Fruit fly (Drosophila melanogaster) whole organism, embryonic: ENCODE measurements around the gene Cyp12a5.

Source experiments
- BEAF-32 ChIP-seq: fragments of 200-800 bp; sonication (Bioruptor generic); optimal IDR thresholded peaks from 3 replicates; lab custom pipeline; 2017; ENCODE audit warnings: missing biosample characterization, missing genetic modification characterization, mild to moderate bottlenecking, moderate library complexity, missing genetic modification reagents
- C15 ChIP-seq: fragments of 200-800 bp; sonication (Bioruptor generic); IDR thresholded peaks from 3 replicates; pipeline ENCODE4 v1.3.6; 2022; ENCODE audit warnings: missing biosample characterization, missing genetic modification characterization
- CG10209 ChIP-seq: fragments of 200-800 bp; sonication (Bioruptor generic); optimal IDR thresholded peaks from 3 replicates; lab custom pipeline; 2017; ENCODE audit warnings: missing biosample characterization, mild to moderate bottlenecking, missing genetic modification characterization, missing genetic modification reagents
- CG10431 ChIP-seq: fragments of 200-800 bp; sonication (Bioruptor generic); optimal IDR thresholded peaks from 3 replicates; lab custom pipeline; 2018; ENCODE audit warnings: missing biosample characterization, mild to moderate bottlenecking, missing genetic modification characterization
- CG10543 ChIP-seq: fragments of 200-800 bp; sonication (Bioruptor generic); optimal IDR thresholded peaks from 3 replicates; lab custom pipeline; 2017; ENCODE audit warnings: missing biosample characterization, mild to moderate bottlenecking, missing genetic modification characterization, moderate library complexity
- CG11504 ChIP-seq: fragments of 200-800 bp; sonication (Bioruptor generic); optimal IDR thresholded peaks from 3 replicates; lab custom pipeline; 2019; ENCODE audit warnings: missing biosample characterization, mild to moderate bottlenecking, missing genetic modification characterization, moderate library complexity
- CG1647 ChIP-seq: fragments of 200-800 bp; sonication (Bioruptor generic); optimal IDR thresholded peaks from 3 replicates; lab custom pipeline; 2016; ENCODE audit warnings: missing biosample characterization, missing genetic modification characterization
- CG16863 ChIP-seq: fragments of 200-800 bp; sonication (Bioruptor generic); optimal IDR thresholded peaks from 3 replicates; lab custom pipeline; 2016; ENCODE audit warnings: missing biosample characterization, missing genetic modification characterization
- CG17361 ChIP-seq: fragments of 200-800 bp; sonication (Bioruptor generic); IDR thresholded peaks from 3 replicates; pipeline ENCODE4 v1.3.6; 2022; ENCODE audit warnings: missing biosample characterization, missing genetic modification characterization
- CG18262 ChIP-seq: fragments of 200-800 bp; optimal IDR thresholded peaks from 3 replicates; lab custom pipeline; 2019; ENCODE audit warnings: missing biosample characterization, mild to moderate bottlenecking, missing genetic modification characterization, moderate library complexity
- CG1832 ChIP-seq: fragments of 200-800 bp; sonication (Bioruptor generic); optimal IDR thresholded peaks from 2 replicates; lab custom pipeline; 2017; ENCODE audit warnings: missing biosample characterization, mild to moderate bottlenecking, missing genetic modification characterization, inconsistent platforms
- CG18619 ChIP-seq: fragments of 200-800 bp; sonication (Bioruptor generic); optimal IDR thresholded peaks from 3 replicates; lab custom pipeline; 2017; ENCODE audit warnings: missing biosample characterization, mild to moderate bottlenecking, missing genetic modification characterization
- CG2116 ChIP-seq: fragments of 200-800 bp; sonication (Bioruptor generic); optimal IDR thresholded peaks from 3 replicates; lab custom pipeline; 2018; ENCODE audit warnings: missing biosample characterization, mild to moderate bottlenecking, missing genetic modification characterization
- CG31365 ChIP-seq: fragments of 200-800 bp; sonication (Bioruptor generic); optimal IDR thresholded peaks from 2 replicates; lab custom pipeline; 2018; ENCODE audit warnings: missing biosample characterization, mild to moderate bottlenecking, missing genetic modification characterization
- CG3281 ChIP-seq: fragments of 200-800 bp; sonication (Bioruptor generic); optimal IDR thresholded peaks from 3 replicates; lab custom pipeline; 2017; ENCODE audit warnings: missing biosample characterization, mild to moderate bottlenecking, missing genetic modification characterization
- CG3838 ChIP-seq: fragments of 200-800 bp; sonication (Bioruptor generic); optimal IDR thresholded peaks from 3 replicates; lab custom pipeline; 2016; ENCODE audit warnings: missing biosample characterization, missing genetic modification characterization
- CG42726 ChIP-seq: fragments of 200-800 bp; sonication (Bioruptor generic); IDR thresholded peaks from 2 replicates; pipeline ENCODE4 v1.3.6; 2022; ENCODE audit warnings: missing biosample characterization, missing genetic modification characterization; ENCODE audit not compliant: partially characterized antibody
- CG4282 ChIP-seq: fragments of 200-800 bp; sonication (Bioruptor generic); optimal IDR thresholded peaks from 2 replicates; lab custom pipeline; 2016; ENCODE audit warnings: missing biosample characterization, missing genetic modification characterization
- CG4617 ChIP-seq: fragments of 200-800 bp; sonication (Bioruptor generic); optimal IDR thresholded peaks from 3 replicates; lab custom pipeline; 2016; ENCODE audit warnings: missing biosample characterization, missing genetic modification characterization, borderline replicate concordance
- CG5953 ChIP-seq: fragments of 200-800 bp; sonication (Bioruptor generic); IDR thresholded peaks from 2 replicates; pipeline ENCODE4 v1.3.6; 2022; ENCODE audit warnings: missing biosample characterization, missing genetic modification characterization
- CG7987 ChIP-seq: fragments of 200-800 bp; sonication (Bioruptor generic); optimal IDR thresholded peaks from 2 replicates; lab custom pipeline; 2018; ENCODE audit warnings: missing biosample characterization, mild to moderate bottlenecking, missing genetic modification characterization, moderate library complexity
- CG8944 ChIP-seq: fragments of 200-800 bp; sonication (Bioruptor generic); optimal IDR thresholded peaks from 3 replicates; lab custom pipeline; 2016; ENCODE audit warnings: missing biosample characterization, missing genetic modification characterization
- CG9437 ChIP-seq: fragments of 200-800 bp; sonication (Bioruptor generic); optimal IDR thresholded peaks from 2 replicates; lab custom pipeline; 2018; ENCODE audit warnings: missing biosample characterization, mild to moderate bottlenecking, missing genetic modification characterization
- CoRest ChIP-seq: fragments of 200-800 bp; sonication (Bioruptor generic); optimal IDR thresholded peaks from 3 replicates; lab custom pipeline; 2018; ENCODE audit warnings: missing biosample characterization, mild to moderate bottlenecking, missing genetic modification characterization, moderate library complexity
- Dfd ChIP-seq, 2 experiments: fragments of >200 bp; optimal IDR thresholded peaks; 2 replicates each; lab custom pipeline; 2017; ENCODE audit warnings: missing biosample characterization in 2 of 2, missing genetic modification characterization in 2 of 2
- E2f1 ChIP-seq: fragments of 200-800 bp; sonication (Bioruptor generic); IDR thresholded peaks from 2 replicates; pipeline ENCODE4 v1.3.6; 2022; ENCODE audit warnings: missing biosample characterization, missing genetic modification characterization
- Ets65A ChIP-seq: fragments of 200-800 bp; sonication (Bioruptor generic); peaks from one replicate; lab custom pipeline; 2016; ENCODE audit warnings: missing biosample characterization, missing genetic modification characterization
- Fer1 ChIP-seq: fragments of 200-800 bp; sonication (Bioruptor generic); optimal IDR thresholded peaks from 2 replicates; lab custom pipeline; 2017; ENCODE audit warnings: missing biosample characterization, mild to moderate bottlenecking, missing genetic modification characterization
- GATAe ChIP-seq: fragments of 200-800 bp; sonication (Bioruptor generic); conservative IDR thresholded peaks from 2 replicates; pipeline ENCODE4 v1.3.6; 2022; ENCODE audit warnings: missing biosample characterization, missing genetic modification characterization
- HmgD ChIP-seq: fragments of 200-800 bp; sonication (Bioruptor generic); optimal IDR thresholded peaks from 3 replicates; lab custom pipeline; 2016; ENCODE audit warnings: missing biosample characterization, missing genetic modification characterization
- MESR4 ChIP-seq: fragments of 200-800 bp; sonication (Bioruptor generic); optimal IDR thresholded peaks from 2 replicates; lab custom pipeline; 2018; ENCODE audit warnings: missing biosample characterization, mild to moderate bottlenecking, missing genetic modification characterization, moderate library complexity
- Ravus ChIP-seq: fragments of 200-800 bp; sonication (Bioruptor generic); IDR thresholded peaks from 2 replicates; pipeline ENCODE4 v1.3.6; 2022; ENCODE audit warnings: missing biosample characterization, missing genetic modification characterization
- Stat92E ChIP-seq, 3 experiments: fragments of >200 bp in 2 of 3; fragments of 200-800 bp in 1 of 3; sonication (Bioruptor generic) in 1 of 3; optimal IDR thresholded peaks; 2 replicates each; lab custom pipeline; 2017 to 2019; ENCODE audit warnings: missing biosample characterization in 3 of 3, missing genetic modification characterization in 3 of 3, mild to moderate bottlenecking in 1 of 3, moderate library complexity in 1 of 3
- btn ChIP-seq: fragments of 200-800 bp; sonication (Bioruptor generic); optimal IDR thresholded peaks from 2 replicates; lab custom pipeline; 2016; ENCODE audit warnings: missing biosample characterization, missing genetic modification characterization
- cas ChIP-seq: fragments of 200-800 bp; sonication (Bioruptor generic); IDR thresholded peaks from 2 replicates; pipeline ENCODE4 v1.3.6; 2022; ENCODE audit warnings: missing biosample characterization, missing genetic modification characterization
- caup ChIP-seq: fragments of 200-800 bp; sonication (Bioruptor generic); optimal IDR thresholded peaks from 3 replicates; lab custom pipeline; 2017; ENCODE audit warnings: missing biosample characterization, mild to moderate bottlenecking, missing genetic modification characterization, moderate library complexity; ENCODE audit not compliant: severe bottlenecking
- cg ChIP-seq: fragments of 200-800 bp; sonication (Bioruptor generic); optimal IDR thresholded peaks from 3 replicates; lab custom pipeline; 2019; ENCODE audit warnings: missing biosample characterization, mild to moderate bottlenecking, missing genetic modification characterization, moderate library complexity
- chinmo ChIP-seq: fragments of 200-800 bp; sonication (Bioruptor generic); IDR thresholded peaks from 4 replicates; pipeline ENCODE4 v1.3.6; 2022; ENCODE audit warnings: missing biosample characterization, missing genetic modification characterization; ENCODE audit not compliant: partially characterized antibody
- cwo ChIP-seq: fragments of 200-800 bp; sonication (Bioruptor generic); optimal IDR thresholded peaks from 3 replicates; lab custom pipeline; 2017; ENCODE audit warnings: missing biosample characterization, missing genetic modification characterization, mild to moderate bottlenecking, moderate library complexity, missing genetic modification reagents
- disco-r ChIP-seq: fragments of 200-800 bp; sonication (Bioruptor generic); optimal IDR thresholded peaks from 2 replicates; lab custom pipeline; 2016; ENCODE audit warnings: missing biosample characterization, missing genetic modification characterization
- fd3F ChIP-seq: fragments of 200-800 bp; sonication (Bioruptor generic); optimal IDR thresholded peaks from 2 replicates; lab custom pipeline; 2018; ENCODE audit warnings: missing biosample characterization, mild to moderate bottlenecking, missing genetic modification characterization, moderate library complexity
- fru ChIP-seq: fragments of >200 bp; optimal IDR thresholded peaks from 2 replicates; lab custom pipeline; 2017
- gem ChIP-seq: fragments of 200-800 bp; sonication (Bioruptor generic); optimal IDR thresholded peaks from 2 replicates; lab custom pipeline; 2019; ENCODE audit warnings: missing biosample characterization, mild to moderate bottlenecking, missing genetic modification characterization, moderate library complexity
- ham ChIP-seq: fragments of 200-800 bp; sonication (Bioruptor generic); IDR thresholded peaks from 2 replicates; pipeline ENCODE4 v1.3.6; 2022; ENCODE audit warnings: missing biosample characterization, missing genetic modification characterization
- kni ChIP-seq: fragments of 200-800 bp; sonication (Bioruptor generic); optimal IDR thresholded peaks from 3 replicates; lab custom pipeline; 2017; ENCODE audit warnings: mild to moderate bottlenecking, missing biosample characterization, missing genetic modification reagents, missing genetic modification characterization
- mirr ChIP-seq: fragments of 200-800 bp; sonication (Bioruptor generic); optimal IDR thresholded peaks from 3 replicates; lab custom pipeline; 2018; ENCODE audit warnings: missing biosample characterization, mild to moderate bottlenecking, missing genetic modification characterization
- oc ChIP-seq: fragments of 200-800 bp; sonication (Bioruptor generic); optimal IDR thresholded peaks from 2 replicates; lab custom pipeline; 2018; ENCODE audit warnings: missing biosample characterization, mild to moderate bottlenecking, missing genetic modification characterization, moderate library complexity
- otp ChIP-seq: fragments of 200-800 bp; sonication (Bioruptor generic); IDR thresholded peaks from 3 replicates; pipeline ENCODE4, ENCODE4 v1.3.6; 2022; ENCODE audit warnings: missing biosample characterization, missing genetic modification characterization
- usp ChIP-seq: fragments of >200 bp; optimal IDR thresholded peaks from 2 replicates; lab custom pipeline; 2017; ENCODE audit warnings: missing biosample characterization, missing genetic modification characterization
- wek ChIP-seq: fragments of 200-800 bp; sonication (Bioruptor generic); optimal IDR thresholded peaks from 3 replicates; lab custom pipeline; 2018; ENCODE audit warnings: missing biosample characterization, mild to moderate bottlenecking, missing genetic modification characterization, moderate library complexity

The Cyp12a5 gene

dm6 chr3R:19088962-19089597 is 43.4 kb upstream of the Cyp12a5 start (continued):
- no peak for TF ChIP-seq CG18262
- TF ChIP-seq E2f1 (GFP tag; lab: Robert Waterston, UW), result no peak
- no peak for TF ChIP-seq oc (tag; lab: Kevin White, UChicago)
- TF ChIP-seq fd3F (GFP tag; lab: Kevin White, UChicago), result no peak
- TF ChIP-seq mirr (GFP tag; lab: Kevin White, UChicago), result peak; percentile 56
- no peak for TF ChIP-seq C15 (GFP tag; lab: Robert Waterston, UW)
- peak; percentile 44; the same call in 1 of the 2 replicates for TF ChIP-seq GATAe (GFP tag; lab: Robert Waterston, UW)
- no peak for TF ChIP-seq Stat92E (GFP tag; optimal IDR thresholded peaks at IDR 0.05; lab: Kevin White, UChicago)
- no peak for TF ChIP-seq cg
- TF ChIP-seq caup (GFP tag; lab: Kevin White, UChicago), result peak; percentile 16
- no peak for TF ChIP-seq kni (GFP tag; lab: Kevin White, UChicago)
- peak; percentile 28 for TF ChIP-seq Fer1 (GFP tag; lab: Kevin White, UChicago)
- TF ChIP-seq CG10209, result no peak
- TF ChIP-seq CG2116 (GFP tag; lab: Kevin White, UChicago), result no peak
- no peak for TF ChIP-seq CG10431
- no peak for TF ChIP-seq CG18619 (GFP tag; lab: Kevin White, UChicago)
- TF ChIP-seq ham (GFP tag; lab: Robert Waterston, UW), result no peak
- TF ChIP-seq CG42726 (GFP tag; lab: Robert Waterston, UW), result no peak
- no peak for TF ChIP-seq wek (GFP tag; lab: Kevin White, UChicago)
- TF ChIP-seq CG4617, result no peak
- no peak for TF ChIP-seq Dfd (GFP tag; optimal IDR thresholded peaks at IDR 0.05; lab: Kevin White, UChicago)
- no peak for TF ChIP-seq CG3281 (GFP tag; lab: Kevin White, UChicago)
- TF ChIP-seq CG8944 (GFP tag; lab: Kevin White, UChicago), result no peak
- no peak for TF ChIP-seq usp (GFP tag; lab: Kevin White, UChicago)
- no peak for TF ChIP-seq fru (lab: Kevin White, UChicago)
- no peak for TF ChIP-seq cas (GFP tag; lab: Robert Waterston, UW)
- TF ChIP-seq cwo, result peak; percentile 20
- no peak for TF ChIP-seq CG31365
- TF ChIP-seq CG1832 (GFP tag; lab: Kevin White, UChicago), result no peak
- TF ChIP-seq btn (GFP tag; lab: Kevin White, UChicago), result no peak
- TF ChIP-seq CG10543, result peak; percentile 57
- TF ChIP-seq CG5953 (GFP tag; lab: Robert Waterston, UW), result no peak
- no peak for TF ChIP-seq Ravus (GFP tag; lab: Robert Waterston, UW)
- no peak for TF ChIP-seq disco-r (GFP tag; lab: Kevin White, UChicago)
- TF ChIP-seq CG7987 (GFP tag; lab: Kevin White, UChicago), result no peak
- TF ChIP-seq CG3838 (GFP tag; lab: Kevin White, UChicago), result no peak
- no peak for TF ChIP-seq CG9437
- no peak for TF ChIP-seq Ets65A (GFP tag; lab: Kevin White, UChicago)
- 0 out of 4 replicates have a peak, but pooled peaks have one; percentile 5 for TF ChIP-seq chinmo
- TF ChIP-seq otp (GFP tag; lab: Robert Waterston, UW), result no peak
- TF ChIP-seq BEAF-32 (GFP tag; lab: Kevin White, UChicago), result no peak
- TF ChIP-seq CoRest, result no peak
- TF ChIP-seq MESR4, result no peak
- no peak for TF ChIP-seq CG16863 (GFP tag; lab: Kevin White, UChicago)
- TF ChIP-seq CG4282 (GFP tag; lab: Kevin White, UChicago), result no peak
- no peak for TF ChIP-seq gem (tag; lab: Kevin White, UChicago)
- no peak for TF ChIP-seq CG17361 (GFP tag; lab: Robert Waterston, UW)
- no peak for TF ChIP-seq CG11504
- no peak for TF ChIP-seq HmgD (GFP tag; lab: Kevin White, UChicago)
- TF ChIP-seq CG1647, result no peak
